Fruit fly (Drosophila melanogaster) whole organism, embryonic: ENCODE results near the gene Acn.

Source experiments
- Jarid2 ChIP-seq: fragments of 200-800 bp; sonication (Bioruptor generic); optimal IDR thresholded peaks from 3 replicates; lab custom pipeline; 2017; ENCODE audit warnings: mild to moderate bottlenecking, missing biosample characterization, missing genetic modification reagents, missing genetic modification characterization
- Oli ChIP-seq: fragments of 200-800 bp; sonication (Bioruptor generic); optimal IDR thresholded peaks from 2 replicates; lab custom pipeline; 2018; ENCODE audit warnings: missing biosample characterization, mild to moderate bottlenecking, missing genetic modification characterization, moderate library complexity
- ato ChIP-seq: fragments of 200-800 bp; sonication (Bioruptor generic); IDR thresholded peaks from 2 replicates; pipeline ENCODE4 v1.3.6; 2022; ENCODE audit warnings: missing biosample characterization, missing genetic modification characterization; ENCODE audit not compliant: partially characterized antibody
- ind ChIP-seq: fragments of 200-800 bp; sonication (Bioruptor generic); optimal IDR thresholded peaks from 3 replicates; lab custom pipeline; 2016; ENCODE audit warnings: missing biosample characterization, missing genetic modification characterization

dm6 chr2L:19083320-19083764 is 38.2 kb downstream of the Acn start:
- TF ChIP-seq Oli (tag; lab: Kevin White, UChicago) (no peak), ato (no peak), Jarid2 (GFP tag; lab: Kevin White, UChicago) (no peak), ind (GFP tag; lab: Kevin White, UChicago) (no peak)
